Fruit fly (Drosophila melanogaster) whole organism, embryonic: ENCODE measurements around the gene Gr93a.

Experiments used
- Abd-B ChIP-seq: fragments of 200-800 bp; sonication (Bioruptor generic); optimal IDR thresholded peaks from 2 replicates; lab custom pipeline; 2018; ENCODE audit warnings: missing biosample characterization, mild to moderate bottlenecking, missing genetic modification characterization, moderate library complexity
- Atf3 ChIP-seq: fragments of 200-800 bp; sonication (Bioruptor generic); optimal IDR thresholded peaks from 3 replicates; lab custom pipeline; 2016; ENCODE audit warnings: missing biosample characterization, missing genetic modification characterization
- CG10274 ChIP-seq: fragments of 200-800 bp; sonication (Bioruptor generic); optimal IDR thresholded peaks from 3 replicates; lab custom pipeline; 2017; ENCODE audit warnings: missing biosample characterization, mild to moderate bottlenecking, missing genetic modification characterization
- CG11093 ChIP-seq: fragments of 200-800 bp; sonication (Bioruptor generic); IDR thresholded peaks from 3 replicates; pipeline ENCODE4 v1.3.6; 2022; ENCODE audit warnings: missing biosample characterization, missing genetic modification characterization
- CG12942 ChIP-seq: fragments of 200-800 bp; sonication (Bioruptor generic); optimal IDR thresholded peaks from 3 replicates; lab custom pipeline; 2016; ENCODE audit warnings: missing biosample characterization, missing genetic modification characterization
- CG13775 ChIP-seq: fragments of 200-800 bp; sonication (Bioruptor generic); optimal IDR thresholded peaks from 3 replicates; lab custom pipeline; 2017; ENCODE audit warnings: missing biosample characterization, mild to moderate bottlenecking, missing genetic modification characterization
- CG14441 ChIP-seq: fragments of 200-800 bp; sonication (Bioruptor generic); IDR thresholded peaks from 2 replicates; pipeline ENCODE4 v1.3.6; 2022; ENCODE audit warnings: missing biosample characterization, missing genetic modification characterization
- CG17361 ChIP-seq: fragments of 200-800 bp; sonication (Bioruptor generic); IDR thresholded peaks from 3 replicates; pipeline ENCODE4 v1.3.6; 2022; ENCODE audit warnings: missing biosample characterization, missing genetic modification characterization
- CG17802 ChIP-seq: fragments of 200-800 bp; sonication (Bioruptor generic); optimal IDR thresholded peaks from 2 replicates; lab custom pipeline; 2018; ENCODE audit warnings: missing biosample characterization, mild to moderate bottlenecking, missing genetic modification characterization, moderate library complexity
- CG18262 ChIP-seq: fragments of 200-800 bp; optimal IDR thresholded peaks from 3 replicates; lab custom pipeline; 2019; ENCODE audit warnings: missing biosample characterization, mild to moderate bottlenecking, missing genetic modification characterization, moderate library complexity
- CG18764 ChIP-seq: fragments of 200-800 bp; sonication (Bioruptor generic); optimal IDR thresholded peaks from 3 replicates; lab custom pipeline; 2016; ENCODE audit warnings: missing biosample characterization, missing genetic modification characterization
- CG30431 ChIP-seq: fragments of 200-800 bp; sonication (Bioruptor generic); optimal IDR thresholded peaks from 2 replicates; lab custom pipeline; 2017; ENCODE audit warnings: missing biosample characterization, missing genetic modification characterization
- CG4328 ChIP-seq: fragments of 200-800 bp; sonication (Bioruptor generic); optimal IDR thresholded peaks from 3 replicates; lab custom pipeline; 2017; ENCODE audit warnings: missing biosample characterization, missing genetic modification reagents, missing genetic modification characterization
- CG4707 ChIP-seq: fragments of 200-800 bp; sonication (Bioruptor generic); optimal IDR thresholded peaks from 2 replicates; lab custom pipeline; 2018; ENCODE audit warnings: missing biosample characterization, mild to moderate bottlenecking, missing genetic modification characterization, moderate library complexity
- CG6791 ChIP-seq: fragments of 200-800 bp; sonication (Bioruptor generic); IDR thresholded peaks from 3 replicates; pipeline ENCODE4 v1.3.6; 2022; ENCODE audit warnings: missing biosample characterization, missing genetic modification characterization; ENCODE audit not compliant: partially characterized antibody
- CG7839 ChIP-seq: fragments of 200-800 bp; sonication (Bioruptor generic); optimal IDR thresholded peaks from 3 replicates; lab custom pipeline; 2018; ENCODE audit warnings: missing biosample characterization, mild to moderate bottlenecking, missing genetic modification characterization, moderate library complexity
- CG9609 ChIP-seq: fragments of 200-800 bp; sonication (Bioruptor generic); optimal IDR thresholded peaks from 3 replicates; lab custom pipeline; 2016; ENCODE audit warnings: missing biosample characterization, missing genetic modification characterization
- Dip2 ChIP-seq: fragments of 200-800 bp; sonication (Bioruptor generic); IDR thresholded peaks from 2 replicates; pipeline ENCODE4 v1.3.6; 2022; ENCODE audit warnings: missing biosample characterization, missing genetic modification characterization
- Elba2 ChIP-seq: fragments of 200-800 bp; sonication (Bioruptor generic); optimal IDR thresholded peaks from 3 replicates; lab custom pipeline; 2016; ENCODE audit warnings: missing biosample characterization, missing genetic modification characterization
- GATAe ChIP-seq: fragments of 200-800 bp; sonication (Bioruptor generic); conservative IDR thresholded peaks from 2 replicates; pipeline ENCODE4 v1.3.6; 2022; ENCODE audit warnings: missing biosample characterization, missing genetic modification characterization
- Gug ChIP-seq: fragments of 200-800 bp; sonication (Bioruptor generic); IDR thresholded peaks from 4 replicates; pipeline ENCODE4 v1.3.6; 2022; ENCODE audit warnings: missing biosample characterization, missing genetic modification characterization
- Hey ChIP-seq: fragments of 200-800 bp; sonication (Bioruptor generic); optimal IDR thresholded peaks from 3 replicates; lab custom pipeline; 2018; ENCODE audit warnings: missing biosample characterization, mild to moderate bottlenecking, missing genetic modification characterization
- Hmx ChIP-seq: fragments of 200-800 bp; sonication (Bioruptor generic); optimal IDR thresholded peaks from 2 replicates; lab custom pipeline; 2016; ENCODE audit warnings: missing biosample characterization, missing genetic modification characterization
- Hr39 ChIP-seq: fragments of >200 bp; optimal IDR thresholded peaks from 2 replicates; lab custom pipeline; 2017
- Lpt ChIP-seq: fragments of >200 bp; optimal IDR thresholded peaks from 2 replicates; lab custom pipeline; 2018; ENCODE audit warnings: missing biosample characterization, missing genetic modification characterization
- MTF-1 ChIP-seq: fragments of 200-800 bp; sonication (Bioruptor generic); optimal IDR thresholded peaks from 2 replicates; lab custom pipeline; 2018; ENCODE audit warnings: missing biosample characterization, mild to moderate bottlenecking, missing genetic modification characterization, borderline replicate concordance
- Meics ChIP-seq: fragments of 200-800 bp; sonication (Bioruptor generic); optimal IDR thresholded peaks from 2 replicates; lab custom pipeline; 2017; ENCODE audit warnings: missing biosample characterization, mild to moderate bottlenecking, missing genetic modification characterization
- Nf-YC ChIP-seq: fragments of 200-800 bp; optimal IDR thresholded peaks from 3 replicates; lab custom pipeline; 2019; ENCODE audit warnings: missing biosample characterization, mild to moderate bottlenecking, missing genetic modification characterization, moderate library complexity
- Poxn ChIP-seq: fragments of 200-800 bp; sonication (Bioruptor generic); IDR thresholded peaks from 2 replicates; pipeline ENCODE4 v1.3.6; 2022; ENCODE audit warnings: missing biosample characterization, missing genetic modification characterization
- Sox100B ChIP-seq: fragments of 200-800 bp; sonication (Bioruptor generic); optimal IDR thresholded peaks from 3 replicates; lab custom pipeline; 2018; ENCODE audit warnings: missing biosample characterization, mild to moderate bottlenecking, missing genetic modification characterization
- Sry-β ChIP-seq: fragments of 200-800 bp; sonication (Bioruptor generic); optimal IDR thresholded peaks from 2 replicates; lab custom pipeline; 2018; ENCODE audit warnings: missing biosample characterization, mild to moderate bottlenecking, missing genetic modification characterization, moderate library complexity
- ash1 ChIP-seq: fragments of 200-800 bp; sonication (Bioruptor generic); optimal IDR thresholded peaks from 2 replicates; lab custom pipeline; 2018; ENCODE audit warnings: missing biosample characterization, mild to moderate bottlenecking, missing genetic modification characterization
- bcd ChIP-seq: fragments of 200-800 bp; sonication (Bioruptor generic); optimal IDR thresholded peaks from 2 replicates; lab custom pipeline; 2017; ENCODE audit warnings: missing biosample characterization, mild to moderate bottlenecking, missing genetic modification characterization
- crol ChIP-seq: fragments of 200-800 bp; sonication (Bioruptor generic); IDR thresholded peaks from 2 replicates; pipeline ENCODE4 v1.3.6; 2022; ENCODE audit warnings: missing biosample characterization, missing genetic modification characterization
- danr ChIP-seq: fragments of 200-800 bp; sonication (Bioruptor generic); IDR thresholded peaks from 2 replicates; pipeline ENCODE4 v1.3.6; 2022; ENCODE audit warnings: missing biosample characterization, missing genetic modification characterization
- disco-r ChIP-seq: fragments of 200-800 bp; sonication (Bioruptor generic); optimal IDR thresholded peaks from 2 replicates; lab custom pipeline; 2016; ENCODE audit warnings: missing biosample characterization, missing genetic modification characterization
- esg ChIP-seq: fragments of 200-800 bp; sonication (Bioruptor generic); conservative IDR thresholded peaks from 2 replicates; pipeline ENCODE4 v1.3.6; 2022; ENCODE audit warnings: missing biosample characterization, missing genetic modification characterization
- gem ChIP-seq: fragments of 200-800 bp; sonication (Bioruptor generic); optimal IDR thresholded peaks from 2 replicates; lab custom pipeline; 2019; ENCODE audit warnings: missing biosample characterization, mild to moderate bottlenecking, missing genetic modification characterization, moderate library complexity
- h ChIP-seq: fragments of >200 bp; optimal IDR thresholded peaks from 2 replicates; lab custom pipeline; 2017
- jigr1 ChIP-seq: fragments of 200-800 bp; sonication (Bioruptor generic); IDR thresholded peaks from 3 replicates; pipeline ENCODE4 v1.3.6; 2022; ENCODE audit warnings: missing biosample characterization, missing genetic modification characterization
- kay ChIP-seq: fragments of 200-800 bp; sonication (Bioruptor generic); optimal IDR thresholded peaks from 2 replicates; lab custom pipeline; 2016; ENCODE audit warnings: missing biosample characterization, missing genetic modification characterization
- klu ChIP-seq: fragments of 200-800 bp; sonication (Bioruptor generic); IDR thresholded peaks from 2 replicates; pipeline ENCODE4 v1.3.6; 2022; ENCODE audit warnings: missing biosample characterization, missing genetic modification characterization
- lola ChIP-seq, 3 experiments: fragments of >200 bp in 2 of 3; fragments of 200-800 bp in 1 of 3; sonication (Bioruptor generic) in 1 of 3; optimal IDR thresholded peaks; 2 replicates each; lab custom pipeline; 2017 to 2019; ENCODE audit warnings: missing biosample characterization in 3 of 3, missing genetic modification characterization in 3 of 3, mild to moderate bottlenecking in 1 of 3, moderate library complexity in 1 of 3
- ranshi ChIP-seq: fragments of 200-800 bp; sonication (Bioruptor generic); IDR thresholded peaks from 2 replicates; pipeline ENCODE4 v1.3.6; 2022; ENCODE audit warnings: missing biosample characterization, missing genetic modification characterization
- ro ChIP-seq: fragments of 200-800 bp; sonication (Bioruptor generic); IDR thresholded peaks from 2 replicates; pipeline ENCODE4 v1.3.6; 2022; ENCODE audit warnings: missing biosample characterization, missing genetic modification characterization
- row ChIP-seq: fragments of 200-800 bp; sonication (Bioruptor generic); IDR thresholded peaks from 3 replicates; pipeline ENCODE4 v1.3.6; 2022; ENCODE audit warnings: missing biosample characterization, missing genetic modification characterization
- schlank ChIP-seq: fragments of 200-800 bp; sonication (Bioruptor generic); optimal IDR thresholded peaks from 2 replicates; lab custom pipeline; 2018; ENCODE audit warnings: missing biosample characterization, mild to moderate bottlenecking, missing genetic modification characterization
- sd ChIP-seq: fragments of 200-800 bp; sonication (Bioruptor generic); optimal IDR thresholded peaks from 3 replicates; lab custom pipeline; 2018; ENCODE audit warnings: missing biosample characterization, mild to moderate bottlenecking, missing genetic modification characterization, moderate library complexity
- sim ChIP-seq: fragments of 200-800 bp; sonication (Bioruptor generic); IDR thresholded peaks from 2 replicates; pipeline ENCODE4 v1.3.6; 2022; ENCODE audit warnings: missing biosample characterization, missing genetic modification characterization
- slbo ChIP-seq: fragments of 200-800 bp; sonication (Bioruptor generic); IDR thresholded peaks from 2 replicates; pipeline ENCODE4 v1.3.6; 2022; ENCODE audit warnings: missing biosample characterization, missing genetic modification characterization
- ssp ChIP-seq: fragments of 200-800 bp; sonication (Bioruptor generic); IDR thresholded peaks from 2 replicates; pipeline ENCODE4 v1.3.6; 2022; ENCODE audit warnings: missing biosample characterization, missing genetic modification characterization
- stc ChIP-seq: fragments of 200-800 bp; sonication (Bioruptor generic); IDR thresholded peaks from 2 replicates; pipeline ENCODE4 v1.3.6; 2022; ENCODE audit warnings: missing biosample characterization, missing genetic modification characterization

The Gr93a gene

DNA sequence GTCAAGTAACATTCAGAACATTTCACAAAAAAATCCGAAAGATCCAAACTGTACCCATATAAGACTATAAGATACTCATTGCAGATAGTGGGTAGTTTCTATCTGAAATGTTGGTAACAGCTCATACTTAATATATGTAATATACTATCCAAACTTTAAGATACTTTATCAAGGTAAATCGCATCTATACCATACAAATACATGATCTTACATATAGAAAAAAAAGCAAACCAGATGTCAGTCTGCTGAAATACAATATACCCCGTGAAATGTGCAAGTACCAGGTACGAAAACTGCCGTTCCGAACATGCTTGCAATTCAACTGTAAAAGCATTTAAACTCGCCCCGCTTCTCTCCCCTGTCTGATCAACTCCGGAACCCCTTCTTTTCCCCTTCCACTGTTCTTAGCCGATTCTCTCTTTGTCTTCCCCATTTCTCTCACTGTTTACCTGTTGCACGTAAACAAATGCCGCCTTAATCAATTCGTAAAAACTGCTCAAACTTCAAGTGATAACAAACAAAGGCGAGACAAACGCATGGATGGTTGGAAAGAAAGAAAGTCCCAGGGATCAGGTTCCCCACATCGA lies 4.8 kb upstream of the Gr93a start (continued):
- TF ChIP-seq Sox100B (GFP tag; lab: Kevin White, UChicago) (no peak), CG11093 (GFP tag; lab: Robert Waterston, UW) (no peak), CG12942 (GFP tag; lab: Kevin White, UChicago) (no peak), Dip2 (no peak), kay (GFP tag; lab: Kevin White, UChicago) (no peak), CG17802 (tag; lab: Kevin White, UChicago) (no peak), CG4707 (GFP tag; lab: Kevin White, UChicago) (no peak), esg (GFP tag; lab: Robert Waterston, UW) (0 out of 2 replicates have a peak, but pooled peaks have one; percentile 9), ash1 (GFP tag; lab: Kevin White, UChicago) (no peak), sd (tag; lab: Kevin White, UChicago) (no peak), CG10274 (GFP tag; lab: Kevin White, UChicago) (no peak), Lpt (GFP tag; lab: Kevin White, UChicago) (no peak), Elba2 (GFP tag; lab: Kevin White, UChicago) (no peak), slbo (GFP tag; lab: Robert Waterston, UW) (no peak), jigr1 (GFP tag; lab: Robert Waterston, UW) (no peak), Atf3 (GFP tag; lab: Kevin White, UChicago) (no peak), Nf-YC (tag; lab: Kevin White, UChicago) (no peak), Meics (GFP tag; lab: Kevin White, UChicago) (no peak), CG14441 (GFP tag; lab: Robert Waterston, UW) (no peak), CG7839 (tag; lab: Kevin White, UChicago) (no peak), row (GFP tag; lab: Robert Waterston, UW) (peak; percentile 54; the same call in 2 of the 3 replicates), klu (GFP tag; lab: Robert Waterston, UW) (no peak), danr (no peak), Hr39 (lab: Kevin White, UChicago) (no peak), CG17361 (no peak), bcd (no peak), CG13775 (GFP tag; lab: Kevin White, UChicago) (no peak), ranshi (0 out of 2 replicates have a peak, but pooled peaks have one; percentile 21), h (lab: Kevin White, UChicago) (no peak), stc (GFP tag; lab: Robert Waterston, UW) (no peak), Hey (no peak), Hmx (GFP tag; lab: Kevin White, UChicago) (no peak), disco-r (GFP tag; lab: Kevin White, UChicago) (no peak), lola (GFP tag; optimal IDR thresholded peaks at IDR 0.05; lab: Kevin White, UChicago) (peak in 1 of 3 experiments; percentile 3), CG9609 (GFP tag; lab: Kevin White, UChicago) (no peak), CG6791 (no peak), MTF-1 (GFP tag; lab: Kevin White, UChicago) (no peak), crol (GFP tag; lab: Robert Waterston, UW) (peak; percentile 87; the same call in 1 of the 2 replicates), GATAe (GFP tag; lab: Robert Waterston, UW) (no peak), ro (no peak), schlank (tag; lab: Kevin White, UChicago) (no peak), ssp (no peak), Poxn (GFP tag; lab: Robert Waterston, UW) (no peak), Abd-B (GFP tag; lab: Kevin White, UChicago) (no peak), gem (tag; lab: Kevin White, UChicago) (peak; percentile 11), sim (GFP tag; lab: Robert Waterston, UW) (no peak), CG18262 (tag; lab: Kevin White, UChicago) (peak; percentile 7), CG4328 (GFP tag; lab: Kevin White, UChicago) (no peak), CG30431 (GFP tag; lab: Kevin White, UChicago) (no peak), Gug (GFP tag; lab: Robert Waterston, UW) (no peak), CG18764 (GFP tag; lab: Kevin White, UChicago) (no peak), Sry-β (no peak)
